Fruit fly (Drosophila melanogaster) S2 (cell line): ENCODE data around the gene CG46304.

Experiments used
- CG8478 ChIP-seq: fragments of >200 bp; optimal IDR thresholded peaks from 2 replicates; lab custom pipeline; 2018
- CTCF ChIP-seq, 2 experiments: fragments of >200 bp; optimal IDR thresholded peaks; 2 replicates each; lab custom pipeline; 2018

DNA sequence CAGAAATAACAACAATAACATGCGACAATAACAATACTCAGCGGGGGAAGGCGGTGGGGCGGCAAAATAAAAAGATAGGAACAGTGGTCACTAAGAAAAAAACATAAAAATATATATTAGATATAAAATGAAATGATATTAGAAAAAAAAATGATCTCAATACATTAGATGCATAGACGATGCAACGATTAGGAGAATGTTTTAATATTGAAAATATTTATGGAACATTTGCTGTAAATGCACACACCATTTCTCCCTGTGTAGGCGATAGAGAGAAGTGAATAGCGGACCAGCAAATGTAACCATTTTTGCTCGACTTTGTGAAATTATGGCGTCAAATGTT lies 20.1 kb downstream of the CG46304 start:
- no peak for TF ChIP-seq CTCF (optimal IDR thresholded peaks at IDR 0.05; lab: Kevin White, UChicago)
- TF ChIP-seq CG8478 (lab: Kevin White, UChicago), result no peak
